Worm (Caenorhabditis elegans): ENCODE measurements around the gene rad-50.

Gene rad-50

ce11 chrV:12244980-12245742 is at the start of gene rad-50, which contains the start of the genes T04H1.13 and slfl-5:
rad-50 (plus strand) TSS chrV:12245646.
T04H1.13 (minus strand) TSS chrV:12245030.
slfl-5 (minus strand) TSS chrV:12245044.
- no peak for TF ChIP-seq W03F9.2 (tag; optimal IDR thresholded peaks at IDR 0.05)
- TF ChIP-seq dao-5 (tag; optimal IDR thresholded peaks at IDR 0.05): no peak
- TF ChIP-seq him-1 (tag; optimal IDR thresholded peaks at IDR 0.05): no peak

ce11 chrV:12195845-12196244 is 49.6 kb upstream of the rad-50 start, which contains the start of gene ZK836.3:
ZK836.3 (minus strand) TSS chrV:12195945.
- TF ChIP-seq him-1 (tag; optimal IDR thresholded peaks at IDR 0.05) (no peak), dao-5 (tag; optimal IDR thresholded peaks at IDR 0.05) (no peak), W03F9.2 (tag; optimal IDR thresholded peaks at IDR 0.05) (no peak)

ce11 chrV:12196659-12197058 is 48.8 kb upstream of the rad-50 start:
- TF ChIP-seq W03F9.2 (tag; optimal IDR thresholded peaks at IDR 0.05): no peak
- TF ChIP-seq him-1 (tag; optimal IDR thresholded peaks at IDR 0.05): no peak
- no peak for TF ChIP-seq dao-5 (tag; optimal IDR thresholded peaks at IDR 0.05)

- TF ChIP-seq him-1 (tag; optimal IDR thresholded peaks at IDR 0.05) (no peak), dao-5 (tag; optimal IDR thresholded peaks at IDR 0.05) (no peak), W03F9.2 (tag; optimal IDR thresholded peaks at IDR 0.05) (no peak)
These were observed 47.7 kb upstream of the rad-50 start for ce11 chrV:12197748-12198147.

ce11 chrV:12198545-12198944 is 46.9 kb upstream of the rad-50 start, which contains the start of gene lon-3:
lon-3 (minus strand) TSS chrV:12198645.
- TF ChIP-seq dao-5 (tag; optimal IDR thresholded peaks at IDR 0.05) (no peak), him-1 (tag; optimal IDR thresholded peaks at IDR 0.05) (no peak), W03F9.2 (tag; optimal IDR thresholded peaks at IDR 0.05) (no peak)

ce11 chrV:12199474-12199873 is 46.0 kb upstream of the rad-50 start:
- TF ChIP-seq dao-5 (tag; optimal IDR thresholded peaks at IDR 0.05): no peak
- no peak for TF ChIP-seq W03F9.2 (tag; optimal IDR thresholded peaks at IDR 0.05)
- TF ChIP-seq him-1 (tag; optimal IDR thresholded peaks at IDR 0.05): no peak

- TF ChIP-seq him-1 (tag; optimal IDR thresholded peaks at IDR 0.05) (no peak), dao-5 (tag; optimal IDR thresholded peaks at IDR 0.05) (no peak), W03F9.2 (tag; optimal IDR thresholded peaks at IDR 0.05) (no peak)
These were observed 36.8 kb upstream of the rad-50 start for ce11 chrV:12208678-12209077.

- TF ChIP-seq W03F9.2 (tag; optimal IDR thresholded peaks at IDR 0.05) (no peak), dao-5 (tag; optimal IDR thresholded peaks at IDR 0.05) (no peak), him-1 (tag; optimal IDR thresholded peaks at IDR 0.05) (no peak)
These were observed 35.5 kb upstream of the rad-50 start for ce11 chrV:12209951-12210350.

ce11 chrV:12211090-12211489 is 34.4 kb upstream of the rad-50 start:
- no peak for TF ChIP-seq W03F9.2 (tag; optimal IDR thresholded peaks at IDR 0.05)
- TF ChIP-seq dao-5 (tag; optimal IDR thresholded peaks at IDR 0.05): no peak
- TF ChIP-seq him-1 (tag; optimal IDR thresholded peaks at IDR 0.05): no peak

ce11 chrV:12213027-12213426 is 32.4 kb upstream of the rad-50 start, which contains the start of gene vab-8:
vab-8 (plus strand) TSS chrV:12213327.
- TF ChIP-seq him-1 (tag; optimal IDR thresholded peaks at IDR 0.05) (no peak), dao-5 (tag; optimal IDR thresholded peaks at IDR 0.05) (no peak), W03F9.2 (tag; optimal IDR thresholded peaks at IDR 0.05) (no peak)

- no peak for TF ChIP-seq him-1 (tag; optimal IDR thresholded peaks at IDR 0.05)
- TF ChIP-seq W03F9.2 (tag; optimal IDR thresholded peaks at IDR 0.05): no peak
- no peak for TF ChIP-seq dao-5 (tag; optimal IDR thresholded peaks at IDR 0.05)
These were observed 12.0 kb upstream of the rad-50 start for ce11 chrV:12233425-12233824.

- TF ChIP-seq W03F9.2 (tag; optimal IDR thresholded peaks at IDR 0.05) (no peak), dao-5 (tag; optimal IDR thresholded peaks at IDR 0.05) (no peak), him-1 (tag; optimal IDR thresholded peaks at IDR 0.05) (no peak)
These were observed 11.0 kb upstream of the rad-50 start, which contains the start of gene myo-3 for ce11 chrV:12234293-12235004. myo-3 (minus strand) TSS chrV:12234343.

ce11 chrV:12235502-12235901 is 9.9 kb upstream of the rad-50 start:
- TF ChIP-seq W03F9.2 (tag; optimal IDR thresholded peaks at IDR 0.05) (no peak), him-1 (tag; optimal IDR thresholded peaks at IDR 0.05) (no peak), dao-5 (tag; optimal IDR thresholded peaks at IDR 0.05) (no peak)

- TF ChIP-seq him-1 (tag; optimal IDR thresholded peaks at IDR 0.05): no peak
- no peak for TF ChIP-seq dao-5 (tag; optimal IDR thresholded peaks at IDR 0.05)
- TF ChIP-seq W03F9.2 (tag; optimal IDR thresholded peaks at IDR 0.05): no peak
These were observed 4.3 kb upstream of the rad-50 start, which contains the start of gene ttr-22 for ce11 chrV:12241126-12241525. ttr-22 (plus strand) TSS chrV:12241426.
